Worm (Caenorhabditis elegans) whole organism, young adult: ENCODE results near the gene F56H11.2.

ENCODE experiments used
- K11D2.4 ChIP-seq: fragments of 200-800 bp; sonication (Bioruptor generic); IDR thresholded peaks from 2 replicates; pipeline ENCODE4 v1.3.6; 2022; ENCODE audit warnings: missing genetic modification reagents, missing genetic modification characterization, missing compliant biosample characterization
- pha-4 ChIP-seq: fragments of 150-350 bp; sonication (generic microtip); optimal IDR thresholded peaks from 2 replicates; lab custom pipeline; 2014; ENCODE audit warnings: missing biosample characterization, missing genetic modification reagents, missing genetic modification characterization

DNA sequence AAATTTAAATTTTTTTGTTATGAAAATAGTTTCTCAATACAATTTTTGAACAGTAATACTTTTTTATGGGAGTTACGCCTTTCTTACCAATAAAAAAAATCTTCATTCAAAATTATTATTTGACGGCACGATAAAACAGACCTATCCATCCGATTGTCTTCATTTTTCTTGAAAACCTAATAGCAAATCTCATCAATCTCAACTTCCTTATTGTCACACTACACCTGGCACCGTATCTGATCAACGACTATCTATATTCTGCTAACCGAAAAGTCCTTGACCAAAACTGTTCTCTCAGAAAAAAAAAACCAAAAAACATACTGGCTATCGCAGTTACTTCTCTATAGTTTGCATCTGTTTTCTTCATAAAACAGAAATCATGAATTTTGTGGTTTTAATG is 3.2 kb upstream of the F56H11.2 start:
- no peak for TF ChIP-seq K11D2.4 (GFP tag; lab: Robert Waterston, UW)
- no peak for TF ChIP-seq pha-4 (tag; lab: Kevin White, UChicago)
